Fruit fly (Drosophila melanogaster): ENCODE measurements around the gene myo.

myo gene

DNA sequence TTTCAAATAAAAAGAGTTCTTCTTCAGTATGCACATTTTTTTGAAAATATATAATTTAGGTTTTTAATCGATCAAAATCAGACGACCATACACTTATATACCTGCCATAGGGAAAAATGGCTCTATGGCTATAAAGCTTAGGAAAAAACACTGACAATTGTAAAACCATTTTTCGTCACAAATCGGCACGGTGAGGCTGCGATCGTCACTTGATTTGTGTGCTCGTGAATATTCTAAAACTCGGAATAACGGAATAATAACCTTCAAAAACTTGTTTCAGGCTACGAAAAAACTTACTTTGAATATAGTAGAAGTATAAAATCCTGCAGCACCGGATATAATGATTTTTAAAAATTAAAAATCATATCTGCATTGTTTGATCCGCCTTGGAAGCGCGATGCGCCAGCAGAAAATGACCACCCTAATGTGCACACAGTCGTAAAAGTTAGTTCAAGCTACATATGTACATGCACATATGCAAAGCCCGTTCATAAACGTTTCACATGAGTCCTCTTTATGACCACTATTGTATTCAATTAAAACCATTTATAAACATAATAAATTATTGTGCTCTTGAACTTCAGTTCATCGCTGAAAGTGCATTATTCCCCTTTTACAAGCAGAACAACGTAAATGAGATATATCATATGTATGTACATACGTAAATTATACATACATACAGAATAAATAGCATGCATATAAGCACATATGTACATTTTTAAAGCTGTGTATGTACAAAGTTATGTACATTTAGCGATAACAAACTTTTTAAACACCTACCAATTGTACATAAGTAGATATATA is 736 bp downstream of the myo start (continued):
- TF ChIP-seq Gsc (GFP tag; IDR thresholded peaks at IDR 0.05) (no peak), bab2 (GFP tag; optimal IDR thresholded peaks at IDR 0.05) (peak; percentile 2), Oli (tag; optimal IDR thresholded peaks at IDR 0.05) (no peak), CG9437 (GFP tag; optimal IDR thresholded peaks at IDR 0.05) (no peak), bsh (GFP tag; optimal IDR thresholded peaks at IDR 0.05) (peak in 1 of 2 experiments; percentile 4), HLHmδ (GFP tag; optimal IDR thresholded peaks at IDR 0.05) (no peak), CG30403 (GFP tag; optimal IDR thresholded peaks at IDR 0.05) (peak; percentile 38), corto (GFP tag; optimal IDR thresholded peaks at IDR 0.05) (peak; percentile 30)

- TF ChIP-seq emc (GFP tag; optimal IDR thresholded peaks at IDR 0.05) = no peak
- TF ChIP-seq tap (tag; optimal IDR thresholded peaks at IDR 0.05) = no peak
- no peak for TF ChIP-seq salm (tag; optimal IDR thresholded peaks at IDR 0.05)
- TF ChIP-seq CG2875 (GFP tag; optimal IDR thresholded peaks at IDR 0.05) = no peak
- TF ChIP-seq CG14441 (GFP tag; IDR thresholded peaks at IDR 0.05) = peak; percentile 34; the same call in 1 of the 2 replicates
- TF ChIP-seq ftz-f1 (GFP tag; optimal IDR thresholded peaks at IDR 0.05) = no peak
- peak; percentile 52 for TF ChIP-seq zen (tag; optimal IDR thresholded peaks at IDR 0.05)
- TF ChIP-seq CG8290 (GFP tag; optimal IDR thresholded peaks at IDR 0.05) = peak; percentile 32
- TF ChIP-seq CG8290 (tag; optimal IDR thresholded peaks at IDR 0.05) = peak in 1 of 2 experiments; percentile 72
- TF ChIP-seq pb (GFP tag; optimal IDR thresholded peaks at IDR 0.05) = no peak
- TF ChIP-seq Atf6 (GFP tag; IDR thresholded peaks at IDR 0.05) = no peak
- TF ChIP-seq CG13894 (tag; optimal IDR thresholded peaks at IDR 0.05) = no peak
- TF ChIP-seq Ets97D (GFP tag; optimal IDR thresholded peaks at IDR 0.05) = peak; percentile 25
- TF ChIP-seq CG7357 (GFP tag; IDR thresholded peaks at IDR 0.05) = peak; percentile 95
- peak; percentile 47 for TF ChIP-seq scrt (GFP tag; optimal IDR thresholded peaks at IDR 0.05)
- TF ChIP-seq Doc3 (GFP tag; IDR thresholded peaks at IDR 0.05; ENCODE audit: partially characterized antibody) = no peak
- TF ChIP-seq Lhr (GFP tag; optimal IDR thresholded peaks at IDR 0.05) = peak; percentile 23
- TF ChIP-seq Fer3 (tag; optimal IDR thresholded peaks at IDR 0.05) = peak; percentile 4
- no peak for TF ChIP-seq CG4707 (GFP tag; optimal IDR thresholded peaks at IDR 0.05)
- TF ChIP-seq knrl (GFP tag; IDR thresholded peaks at IDR 0.05; ENCODE audit: partially characterized antibody) = peak; percentile 63; the same call in 2 of the 3 replicates
- TF ChIP-seq Six4 (GFP tag; optimal IDR thresholded peaks at IDR 0.05) = no peak
- no peak for TF ChIP-seq CG30403 (GFP tag; optimal IDR thresholded peaks at IDR 0.05)
- TF ChIP-seq ci (GFP tag; IDR thresholded peaks at IDR 0.05) = no peak
- TF ChIP-seq Chrac-16 (GFP tag; optimal IDR thresholded peaks at IDR 0.05) = no peak
- no peak for TF ChIP-seq Myb (GFP tag; optimal IDR thresholded peaks at IDR 0.05)
- peak; percentile 95 for TF ChIP-seq CG1603 (tag; optimal IDR thresholded peaks at IDR 0.05)
- TF ChIP-seq Poxn (GFP tag; IDR thresholded peaks at IDR 0.05) = no peak
- TF ChIP-seq CG14965 (GFP tag; optimal IDR thresholded peaks at IDR 0.05; ENCODE audit: borderline replicate concordance) = no peak
- TF ChIP-seq tna (GFP tag; IDR thresholded peaks at IDR 0.05; ENCODE audit: partially characterized antibody) = no peak
- TF ChIP-seq Rfx (GFP tag; IDR thresholded peaks at IDR 0.05) = no peak
- peak; percentile 32; the same call in 1 of the 2 replicates for TF ChIP-seq CG13287 (GFP tag; IDR thresholded peaks at IDR 0.05; ENCODE audit: partially characterized antibody)
- TF ChIP-seq ken (GFP tag; IDR thresholded peaks at IDR 0.05) = no peak
- no peak for TF ChIP-seq CG15269 (tag; optimal IDR thresholded peaks at IDR 0.05)
- no peak for TF ChIP-seq CG12744 (GFP tag; optimal IDR thresholded peaks at IDR 0.05)
- TF ChIP-seq CG7963 (GFP tag; IDR thresholded peaks at IDR 0.05; ENCODE audit: partially characterized antibody) = no peak; the same call in 2 of the 3 replicates
- TF ChIP-seq gt (GFP tag; IDR thresholded peaks at IDR 0.05) = no peak
- TF ChIP-seq CG13424 (tag; optimal IDR thresholded peaks at IDR 0.05) = peak; percentile 9
- TF ChIP-seq CG15696 (tag; optimal IDR thresholded peaks at IDR 0.05) = no peak
- peak in 1 of 3 experiments; percentile 76 for TF ChIP-seq lola (GFP tag; optimal IDR thresholded peaks at IDR 0.05)
These were observed 24.9 kb downstream of the myo start, which contains the start of gene CG11360 for dm6 chr4:670905-671419. TSS of gene CG11360 (plus strand) at chr4:671142.
